Worm (Caenorhabditis elegans) whole organism, late embryonic: Measurements from ENCODE around the gene sprr-3.

Experiments used
- C08G9.2 ChIP-seq: sonication (generic microtip); optimal IDR thresholded peaks from 2 replicates; lab custom pipeline; 2016; ENCODE audit warnings: mild to moderate bottlenecking, missing genetic modification characterization, moderate library complexity, missing compliant biosample characterization
- C38D4.7 ChIP-seq: fragments of 200-800 bp; sonication (Bioruptor generic); optimal IDR thresholded peaks from 2 replicates; lab custom pipeline; 2018; ENCODE audit warnings: mild to moderate bottlenecking, missing genetic modification characterization, moderate library complexity, missing compliant biosample characterization
- F13H6.1 ChIP-seq: sonication (generic microtip); optimal IDR thresholded peaks from 2 replicates; lab custom pipeline; 2016; ENCODE audit warnings: missing genetic modification characterization, missing compliant biosample characterization
- K02D7.2 ChIP-seq: sonication (generic microtip); optimal IDR thresholded peaks from 2 replicates; lab custom pipeline; 2017; ENCODE audit warnings: mild to moderate bottlenecking, missing genetic modification characterization, missing compliant biosample characterization
- K09A11.1 ChIP-seq: sonication (generic microtip); optimal IDR thresholded peaks from 2 replicates; lab custom pipeline; 2017; ENCODE audit warnings: antibody characterized with exemption, mild to moderate bottlenecking, missing genetic modification characterization, missing compliant biosample characterization; ENCODE audit not compliant: insufficient read depth
- T23F11.4 ChIP-seq: fragments of 200-800 bp; sonication (Bioruptor generic); optimal IDR thresholded peaks from 2 replicates; lab custom pipeline; 2018; ENCODE audit warnings: mild to moderate bottlenecking, missing genetic modification characterization, missing compliant biosample characterization
- Y22D7AL.16 ChIP-seq: sonication (generic microtip); optimal IDR thresholded peaks from 2 replicates; lab custom pipeline; 2016; ENCODE audit warnings: missing genetic modification characterization, missing compliant biosample characterization
- ama-1 ChIP-seq: fragments of 150-350 bp; optimal IDR thresholded peaks from 2 replicates; lab custom pipeline; 2014
- ceh-14 ChIP-seq: sonication (generic microtip); optimal IDR thresholded peaks from 2 replicates; lab custom pipeline; 2016; ENCODE audit warnings: missing genotype, missing genetic modification characterization, missing compliant biosample characterization
- ceh-19 ChIP-seq: fragments of 200-800 bp; sonication (Bioruptor generic); optimal IDR thresholded peaks from 2 replicates; lab custom pipeline; 2018; ENCODE audit warnings: mild to moderate bottlenecking, missing genetic modification characterization, missing compliant biosample characterization
- ceh-22 ChIP-seq: sonication (generic microtip); optimal IDR thresholded peaks from 2 replicates; lab custom pipeline; 2017; ENCODE audit warnings: missing biosample characterization, missing genetic modification characterization
- ceh-24 ChIP-seq: sonication (generic microtip); optimal IDR thresholded peaks from 2 replicates; lab custom pipeline; 2016; ENCODE audit warnings: mild to moderate bottlenecking, missing genetic modification characterization, missing compliant biosample characterization
- ceh-31 ChIP-seq: sonication (generic microtip); optimal IDR thresholded peaks from 2 replicates; lab custom pipeline; 2016; ENCODE audit warnings: missing genetic modification characterization, missing compliant biosample characterization
- ceh-34 ChIP-seq: sonication (generic microtip); optimal IDR thresholded peaks from 2 replicates; lab custom pipeline; 2016; ENCODE audit warnings: mild to moderate bottlenecking, missing genetic modification characterization, missing compliant biosample characterization
- ceh-45 ChIP-seq: fragments of 200-800 bp; sonication (Bioruptor generic); IDR thresholded peaks from 2 replicates; pipeline ENCODE4 v1.3.6; 2022; ENCODE audit warnings: missing genetic modification reagents, missing genetic modification characterization, missing compliant biosample characterization
- ceh-48 ChIP-seq: sonication (generic microtip); optimal IDR thresholded peaks from 2 replicates; lab custom pipeline; 2016; ENCODE audit warnings: missing genetic modification characterization, inconsistent platforms, missing compliant biosample characterization
- dmd-4 ChIP-seq: sonication (generic microtip); optimal IDR thresholded peaks from 2 replicates; lab custom pipeline; 2016; ENCODE audit warnings: borderline replicate concordance, missing genetic modification characterization, missing compliant biosample characterization
- eyg-1 ChIP-seq: sonication (generic microtip); optimal IDR thresholded peaks from 2 replicates; lab custom pipeline; 2016; ENCODE audit warnings: missing genotype, missing genetic modification characterization, missing compliant biosample characterization
- fkh-10 ChIP-seq: fragments of 150-350 bp; optimal IDR thresholded peaks from 2 replicates; lab custom pipeline; 2014; ENCODE audit warnings: missing biosample characterization, missing genetic modification reagents, missing genetic modification characterization
- fkh-6 ChIP-seq: sonication (generic microtip); optimal IDR thresholded peaks from 2 replicates; lab custom pipeline; 2016; ENCODE audit warnings: missing genetic modification characterization, missing compliant biosample characterization
- gmeb-2 ChIP-seq: sonication (generic microtip); optimal IDR thresholded peaks from 2 replicates; lab custom pipeline; 2016; ENCODE audit warnings: missing genetic modification characterization, inconsistent platforms, missing compliant biosample characterization
- hlh-13 ChIP-seq: fragments of 200-800 bp; sonication (Bioruptor generic); optimal IDR thresholded peaks from 2 replicates; lab custom pipeline; 2018; ENCODE audit warnings: mild to moderate bottlenecking, missing genetic modification characterization, missing compliant biosample characterization
- hlh-15 ChIP-seq: sonication (generic microtip); optimal IDR thresholded peaks from 2 replicates; lab custom pipeline; 2016; ENCODE audit warnings: missing genetic modification characterization, missing compliant biosample characterization
- hlh-30 ChIP-seq: sonication (generic microtip); optimal IDR thresholded peaks from 2 replicates; lab custom pipeline; 2017; ENCODE audit warnings: antibody characterized with exemption, missing genetic modification characterization, missing compliant biosample characterization; ENCODE audit not compliant: insufficient read depth
- hlh-6 ChIP-seq: sonication (generic microtip); optimal IDR thresholded peaks from 2 replicates; lab custom pipeline; 2016; ENCODE audit warnings: missing genotype, missing genetic modification characterization, missing compliant biosample characterization
- hlh-8 ChIP-seq: sonication (generic microtip); optimal IDR thresholded peaks from 2 replicates; lab custom pipeline; 2016; ENCODE audit warnings: missing genotype, missing genetic modification characterization, missing compliant biosample characterization
- mec-3 ChIP-seq: sonication (generic microtip); optimal IDR thresholded peaks from 2 replicates; lab custom pipeline; 2016; ENCODE audit warnings: borderline replicate concordance, missing genetic modification characterization, missing compliant biosample characterization
- nhr-11 ChIP-seq: fragments of 150-350 bp; optimal IDR thresholded peaks from 2 replicates; lab custom pipeline; 2014; ENCODE audit warnings: missing biosample characterization, missing genetic modification characterization
- nhr-232 ChIP-seq: sonication (generic microtip); optimal IDR thresholded peaks from 2 replicates; lab custom pipeline; 2016; ENCODE audit warnings: missing genetic modification characterization, missing compliant biosample characterization
- odd-2 ChIP-seq: sonication (generic microtip); optimal IDR thresholded peaks from 2 replicates; lab custom pipeline; 2017; ENCODE audit warnings: antibody characterized with exemption, mild to moderate bottlenecking, missing genetic modification characterization, missing compliant biosample characterization
- pag-3 ChIP-seq: sonication (generic microtip); optimal IDR thresholded peaks from 2 replicates; lab custom pipeline; 2016; ENCODE audit warnings: missing compliant biosample characterization, missing genetic modification characterization, borderline replicate concordance
- pat-9 ChIP-seq: fragments of 200-800 bp; sonication (Bioruptor generic); optimal IDR thresholded peaks from 2 replicates; lab custom pipeline; 2018; ENCODE audit warnings: mild to moderate bottlenecking, missing genetic modification characterization, moderate library complexity, missing compliant biosample characterization
- pha-2 ChIP-seq: sonication (generic microtip); optimal IDR thresholded peaks from 2 replicates; lab custom pipeline; 2017; ENCODE audit warnings: mild to moderate bottlenecking, missing genetic modification characterization, missing compliant biosample characterization
- pha-4 ChIP-seq: fragments of 150-350 bp; optimal IDR thresholded peaks from 2 replicates; lab custom pipeline; 2018; ENCODE audit warnings: missing biosample characterization, missing genetic modification reagents, missing genetic modification characterization
- rnt-1 ChIP-seq: sonication (generic microtip); optimal IDR thresholded peaks from 2 replicates; lab custom pipeline; 2016; ENCODE audit warnings: missing genetic modification characterization, missing compliant biosample characterization
- sox-2 ChIP-seq: fragments of 200-800 bp; sonication (Bioruptor generic); IDR thresholded peaks from 2 replicates; pipeline ENCODE4 v1.3.6; 2022; ENCODE audit warnings: missing genetic modification reagents, missing genetic modification characterization, missing compliant biosample characterization
- sox-4 ChIP-seq: sonication (generic microtip); optimal IDR thresholded peaks from 2 replicates; lab custom pipeline; 2017; ENCODE audit warnings: mild to moderate bottlenecking, missing genetic modification characterization, inconsistent platforms, missing compliant biosample characterization
- tbx-2 ChIP-seq: sonication (generic microtip); optimal IDR thresholded peaks from 2 replicates; lab custom pipeline; 2016; ENCODE audit warnings: missing genetic modification characterization, missing compliant biosample characterization
- tbx-7 ChIP-seq: sonication (generic microtip); optimal IDR thresholded peaks from 2 replicates; lab custom pipeline; 2016; ENCODE audit warnings: missing genotype, missing genetic modification characterization, missing compliant biosample characterization
- unc-3 ChIP-seq, 2 experiments: fragments of 200-800 bp in 1 of 2; sonication (Bioruptor generic) in 1 of 2; sonication (generic microtip) in 1 of 2; conservative IDR thresholded peaks in 1 of 2; optimal IDR thresholded peaks in 1 of 2; 2 replicates each; pipeline versions ENCODE4 v1.3.6 to Lab custom; 2016 to 2022; ENCODE audit warnings: missing compliant biosample characterization in 2 of 2, missing genetic modification characterization in 2 of 2, missing genetic modification reagents in 1 of 2
- unc-42 ChIP-seq: sonication (generic microtip); optimal IDR thresholded peaks from 2 replicates; lab custom pipeline; 2016; ENCODE audit warnings: missing genotype, missing genetic modification characterization, missing compliant biosample characterization
- unc-55 ChIP-seq: sonication (generic microtip); optimal IDR thresholded peaks from 2 replicates; lab custom pipeline; 2017; ENCODE audit warnings: missing biosample characterization, missing genetic modification reagents, missing genetic modification characterization
- unc-86 ChIP-seq: sonication (generic microtip); optimal IDR thresholded peaks from 2 replicates; lab custom pipeline; 2016; ENCODE audit warnings: missing genetic modification characterization, missing compliant biosample characterization
- zip-5 ChIP-seq: sonication (generic microtip); optimal IDR thresholded peaks from 2 replicates; lab custom pipeline; 2016; ENCODE audit warnings: missing genetic modification characterization, missing compliant biosample characterization

sprr-3 gene

ce11 chrIV:2551418-2551817, 9.3 kb downstream of the sprr-3 start, which contains the start of gene Y69A2AR.23:
Y69A2AR.23 (minus strand) TSS chrIV:2551684.
- TF ChIP-seq ceh-48 (tag; lab: Kevin White, UChicago) (peak; percentile 35), unc-55 (GFP tag; lab: Kevin White, UChicago) (no peak)

ce11 chrIV:2551838-2552237, 9.7 kb downstream of the sprr-3 start:
- TF ChIP-seq ceh-34 (tag; lab: Kevin White, UChicago) = no peak
- TF ChIP-seq hlh-6 = no peak
- TF ChIP-seq nhr-11 (tag; lab: Kevin White, UChicago) = no peak
- no peak for TF ChIP-seq tbx-2
- no peak for TF ChIP-seq sox-2 (GFP tag; lab: Robert Waterston, UW)
- no peak for TF ChIP-seq hlh-15 (tag; lab: Kevin White, UChicago)
- TF ChIP-seq mec-3 (tag; lab: Kevin White, UChicago) = no peak
- no peak for TF ChIP-seq T23F11.4 (GFP tag; lab: Kevin White, UChicago)

ce11 chrIV:2552276-2552675, 10.2 kb downstream of the sprr-3 start:
- no peak for TF ChIP-seq ceh-31 (tag; lab: Kevin White, UChicago)
- no peak for TF ChIP-seq C38D4.7 (GFP tag; lab: Kevin White, UChicago)
- no peak for TF ChIP-seq odd-2 (tag; lab: Kevin White, UChicago)
- TF ChIP-seq eyg-1 (tag; lab: Kevin White, UChicago) = no peak
- no peak for TF ChIP-seq pat-9 (tag; lab: Kevin White, UChicago)
- no peak for TF ChIP-seq hlh-13 (GFP tag; lab: Kevin White, UChicago)
- TF ChIP-seq tbx-2 = no peak
- TF ChIP-seq ceh-24 = no peak
- no peak for TF ChIP-seq ama-1 (lab: Kevin White, UChicago)
- no peak for TF ChIP-seq gmeb-2 (tag; lab: Kevin White, UChicago)
- no peak for TF ChIP-seq hlh-15 (tag; lab: Kevin White, UChicago)
- TF ChIP-seq fkh-6 (tag; lab: Kevin White, UChicago) = no peak
- TF ChIP-seq ceh-22 = no peak

DNA sequence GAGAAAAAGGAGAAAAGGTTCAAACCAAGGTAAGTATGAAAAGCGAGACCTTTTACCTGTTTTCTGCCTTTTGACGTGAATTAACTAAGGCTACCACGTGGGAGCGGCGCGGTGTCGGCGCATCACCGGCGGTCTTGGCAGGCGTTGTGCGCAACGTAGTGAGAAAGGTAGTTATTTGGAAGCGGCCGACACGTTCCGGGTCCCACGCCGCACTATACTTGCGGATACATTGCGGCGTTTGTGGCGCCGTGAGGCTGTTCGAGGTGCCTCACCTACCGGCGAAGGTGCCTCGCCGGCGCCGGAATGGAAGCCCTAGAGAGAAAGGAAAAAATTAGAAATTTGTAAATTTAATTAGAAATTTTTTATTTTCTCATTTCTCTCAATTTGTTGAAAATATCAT, 10.8 kb downstream of the sprr-3 start:
- TF ChIP-seq ceh-45 = no peak
- TF ChIP-seq mec-3 (tag; lab: Kevin White, UChicago) = no peak
- no peak for TF ChIP-seq unc-3 (GFP tag; conservative IDR thresholded peaks at IDR 0.05; lab: Robert Waterston, UW)
- no peak for TF ChIP-seq unc-3 (tag; optimal IDR thresholded peaks at IDR 0.05; lab: Kevin White, UChicago)
- TF ChIP-seq pha-2 (tag; lab: Kevin White, UChicago) = no peak
- no peak for TF ChIP-seq ceh-14 (tag; lab: Kevin White, UChicago)
- TF ChIP-seq sox-4 (tag; lab: Kevin White, UChicago) = no peak
- TF ChIP-seq hlh-13 (GFP tag; lab: Kevin White, UChicago) = no peak
- no peak for TF ChIP-seq eyg-1 (tag; lab: Kevin White, UChicago)
- no peak for TF ChIP-seq hlh-30 (tag; lab: Kevin White, UChicago)
- no peak for TF ChIP-seq odd-2 (tag; lab: Kevin White, UChicago)
- no peak for TF ChIP-seq ceh-19
- TF ChIP-seq tbx-7 = no peak
- no peak for TF ChIP-seq unc-42
- no peak for TF ChIP-seq hlh-6
- no peak for TF ChIP-seq zip-5
- TF ChIP-seq K09A11.1 = no peak
- TF ChIP-seq ama-1 (lab: Kevin White, UChicago) = no peak
- no peak for TF ChIP-seq nhr-232 (tag; lab: Kevin White, UChicago)
- TF ChIP-seq C08G9.2 (tag; lab: Kevin White, UChicago) = no peak

DNA sequence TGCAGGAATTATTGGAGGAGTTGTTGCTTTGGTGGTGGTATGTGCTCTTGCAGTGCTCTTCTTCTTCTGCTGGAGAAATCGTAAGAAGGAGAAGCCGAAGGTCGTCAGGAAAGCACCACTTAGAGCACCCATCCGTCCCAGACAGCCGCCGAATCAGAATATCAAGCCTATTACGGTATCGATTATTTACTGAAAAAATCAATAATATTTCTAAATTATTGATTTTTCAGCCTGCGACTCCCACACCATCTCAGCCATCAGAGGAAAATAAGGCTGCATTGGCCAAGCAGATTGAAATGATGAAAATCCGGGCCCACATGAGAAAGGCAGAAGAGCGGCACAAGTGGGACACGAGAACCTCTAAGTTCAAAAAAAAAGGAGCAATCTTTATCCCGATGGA, 14.1 kb downstream of the sprr-3 start:
- TF ChIP-seq F13H6.1 = no peak
- no peak for TF ChIP-seq fkh-10 (GFP tag; lab: Kevin White, UChicago)
- TF ChIP-seq gmeb-2 (tag; lab: Kevin White, UChicago) = no peak
- TF ChIP-seq K02D7.2 (tag; lab: Kevin White, UChicago) = no peak
- TF ChIP-seq ama-1 (lab: Kevin White, UChicago) = no peak
- no peak for TF ChIP-seq hlh-8 (tag; lab: Kevin White, UChicago)
- no peak for TF ChIP-seq pha-4 (tag; lab: Kevin White, UChicago)
- TF ChIP-seq unc-86 (tag; lab: Kevin White, UChicago) = no peak
- TF ChIP-seq nhr-11 (tag; lab: Kevin White, UChicago) = no peak
- no peak for TF ChIP-seq Y22D7AL.16
- no peak for TF ChIP-seq rnt-1 (tag; lab: Kevin White, UChicago)
- no peak for TF ChIP-seq hlh-30 (tag; lab: Kevin White, UChicago)
- no peak for TF ChIP-seq pag-3 (tag; lab: Kevin White, UChicago)
- TF ChIP-seq unc-55 (GFP tag; lab: Kevin White, UChicago) = no peak
- TF ChIP-seq ceh-22 = no peak
- no peak for TF ChIP-seq dmd-4 (tag; lab: Kevin White, UChicago)
